Fruit fly (Drosophila melanogaster) whole organism, prepupa: ENCODE measurements around the gene Mur18B.

ENCODE experiments used
- CG10631 ChIP-seq: fragments of 200-800 bp; sonication (Bioruptor generic); optimal IDR thresholded peaks from 2 replicates; lab custom pipeline; 2016; ENCODE audit warnings: missing biosample characterization, missing genetic modification characterization
- CG11294 ChIP-seq: fragments of 200-800 bp; sonication (Bioruptor generic); IDR thresholded peaks from 2 replicates; pipeline ENCODE4 v1.3.6; 2022; ENCODE audit warnings: missing biosample characterization, missing genetic modification characterization
- CG11762 ChIP-seq: fragments of 200-800 bp; sonication (Bioruptor generic); optimal IDR thresholded peaks from 3 replicates; lab custom pipeline; 2016; ENCODE audit warnings: missing biosample characterization, missing genetic modification characterization; ENCODE audit not compliant: insufficient read depth
- CG11902 ChIP-seq: fragments of 200-800 bp; sonication (Bioruptor generic); optimal IDR thresholded peaks from 3 replicates; lab custom pipeline; 2016; ENCODE audit warnings: missing biosample characterization, missing genetic modification characterization
- CG15336 ChIP-seq: fragments of 200-800 bp; sonication (Bioruptor generic); IDR thresholded peaks from 2 replicates; pipeline ENCODE4 v1.3.6; 2022; ENCODE audit warnings: missing biosample characterization, missing genetic modification characterization
- CG1621 ChIP-seq: fragments of 200-800 bp; sonication (Bioruptor generic); optimal IDR thresholded peaks from 3 replicates; lab custom pipeline; 2018; ENCODE audit warnings: missing biosample characterization, mild to moderate bottlenecking, missing genetic modification characterization
- CG16779 ChIP-seq: fragments of 200-800 bp; sonication (Bioruptor generic); optimal IDR thresholded peaks from 3 replicates; lab custom pipeline; 2017; ENCODE audit warnings: missing biosample characterization, mild to moderate bottlenecking, missing genetic modification characterization
- CG3032 ChIP-seq: fragments of 200-800 bp; optimal IDR thresholded peaks from 2 replicates; lab custom pipeline; 2019; ENCODE audit warnings: missing biosample characterization, mild to moderate bottlenecking, missing genetic modification characterization, moderate library complexity
- CG31627 ChIP-seq: fragments of 200-800 bp; sonication (Bioruptor generic); optimal IDR thresholded peaks from 3 replicates; lab custom pipeline; 2016; ENCODE audit warnings: missing biosample characterization, missing genetic modification characterization
- CG32006 ChIP-seq: fragments of 200-800 bp; sonication (Bioruptor generic); optimal IDR thresholded peaks from 3 replicates; lab custom pipeline; 2017; ENCODE audit warnings: missing biosample characterization, mild to moderate bottlenecking, missing genetic modification characterization
- CG34406 ChIP-seq: fragments of 200-800 bp; sonication (Bioruptor generic); optimal IDR thresholded peaks from 3 replicates; lab custom pipeline; 2016; ENCODE audit warnings: missing biosample characterization, missing genetic modification characterization
- CG3919 ChIP-seq: fragments of 200-800 bp; sonication (Bioruptor generic); optimal IDR thresholded peaks from 3 replicates; lab custom pipeline; 2016; ENCODE audit warnings: missing biosample characterization, missing genetic modification characterization
- CG6163 ChIP-seq: fragments of 200-800 bp; sonication (Bioruptor generic); IDR thresholded peaks from 3 replicates; pipeline ENCODE4 v1.3.6; 2022; ENCODE audit warnings: missing biosample characterization, missing genetic modification characterization
- CG6792 ChIP-seq: fragments of 200-800 bp; sonication (Bioruptor generic); optimal IDR thresholded peaks from 3 replicates; lab custom pipeline; 2016; ENCODE audit warnings: missing biosample characterization, missing genetic modification characterization
- CG6854 ChIP-seq: fragments of 200-800 bp; sonication (Bioruptor generic); optimal IDR thresholded peaks from 2 replicates; lab custom pipeline; 2017; ENCODE audit warnings: missing biosample characterization, mild to moderate bottlenecking, missing genetic modification characterization
- CG8119 ChIP-seq: fragments of 200-800 bp; sonication (Bioruptor generic); IDR thresholded peaks from 3 replicates; pipeline ENCODE4 v1.3.6; 2022; ENCODE audit warnings: missing biosample characterization, missing genetic modification characterization
- CG8319 ChIP-seq: fragments of 200-800 bp; sonication (Bioruptor generic); optimal IDR thresholded peaks from 3 replicates; lab custom pipeline; 2016; ENCODE audit warnings: missing biosample characterization, missing genetic modification characterization
- CG8632 ChIP-seq: fragments of 200-800 bp; sonication (Bioruptor generic); optimal IDR thresholded peaks from 3 replicates; lab custom pipeline; 2016; ENCODE audit warnings: missing biosample characterization, missing genetic modification characterization
- CG9139 ChIP-seq: fragments of 200-800 bp; sonication (Bioruptor generic); optimal IDR thresholded peaks from 3 replicates; lab custom pipeline; 2017; ENCODE audit warnings: missing biosample characterization, mild to moderate bottlenecking, missing genetic modification characterization
- Eip75B ChIP-seq: fragments of 200-800 bp; sonication (Bioruptor generic); optimal IDR thresholded peaks from 3 replicates; lab custom pipeline; 2016; ENCODE audit warnings: missing biosample characterization, missing genetic modification characterization
- Eip78C ChIP-seq: fragments of 200-800 bp; sonication (Bioruptor generic); peaks from one replicate; lab custom pipeline; 2016; ENCODE audit warnings: missing biosample characterization, missing genetic modification characterization
- Eip93F ChIP-seq: fragments of 200-800 bp; sonication (Bioruptor generic); optimal IDR thresholded peaks from 2 replicates; lab custom pipeline; 2016; ENCODE audit warnings: missing biosample characterization, mild to moderate bottlenecking, missing genetic modification characterization
- Ets21C ChIP-seq: fragments of 200-800 bp; sonication (Bioruptor generic); optimal IDR thresholded peaks from 3 replicates; lab custom pipeline; 2016; ENCODE audit warnings: missing biosample characterization, missing genetic modification characterization
- Ets96B ChIP-seq: fragments of 200-800 bp; optimal IDR thresholded peaks from 2 replicates; lab custom pipeline; 2019; ENCODE audit warnings: missing biosample characterization, mild to moderate bottlenecking, missing genetic modification characterization, moderate library complexity
- Hr38 ChIP-seq: sonication (Bioruptor generic); optimal IDR thresholded peaks from 2 replicates; lab custom pipeline; 2016; ENCODE audit warnings: missing biosample characterization, missing genetic modification characterization
- Hr39 ChIP-seq: fragments of 200-800 bp; sonication (Bioruptor generic); optimal IDR thresholded peaks from 2 replicates; lab custom pipeline; 2016; ENCODE audit warnings: missing biosample characterization, missing genetic modification characterization
- Hr4 ChIP-seq: fragments of 200-800 bp; sonication (Bioruptor generic); optimal IDR thresholded peaks from 3 replicates; lab custom pipeline; 2016; ENCODE audit warnings: missing biosample characterization, missing genetic modification characterization
- Met ChIP-seq: fragments of 200-800 bp; sonication (Bioruptor generic); optimal IDR thresholded peaks from 3 replicates; lab custom pipeline; 2016; ENCODE audit warnings: missing biosample characterization, missing genetic modification characterization
- OdsH ChIP-seq: fragments of 200-800 bp; sonication (Bioruptor generic); optimal IDR thresholded peaks from 3 replicates; lab custom pipeline; 2016; ENCODE audit warnings: missing biosample characterization, missing genetic modification characterization
- Sox102F ChIP-seq: fragments of 200-800 bp; sonication (Bioruptor generic); optimal IDR thresholded peaks from 2 replicates; lab custom pipeline; 2016; ENCODE audit warnings: missing biosample characterization, mild to moderate bottlenecking, missing genetic modification characterization
- Sox15 ChIP-seq: fragments of 200-800 bp; sonication (Bioruptor generic); optimal IDR thresholded peaks from 3 replicates; lab custom pipeline; 2016; ENCODE audit warnings: missing biosample characterization, missing genetic modification characterization
- acj6 ChIP-seq: fragments of 200-800 bp; sonication (Bioruptor generic); optimal IDR thresholded peaks from 3 replicates; lab custom pipeline; 2016; ENCODE audit warnings: missing biosample characterization, missing genetic modification characterization
- dsx ChIP-seq: fragments of 200-800 bp; optimal IDR thresholded peaks from 3 replicates; lab custom pipeline; 2019; ENCODE audit warnings: missing biosample characterization, mild to moderate bottlenecking, missing genetic modification characterization, moderate library complexity; ENCODE audit not compliant: poor library complexity, severe bottlenecking
- eg ChIP-seq: fragments of 200-800 bp; sonication (Bioruptor generic); IDR thresholded peaks from 3 replicates; pipeline ENCODE4 v1.3.6; 2022; ENCODE audit warnings: missing biosample characterization, missing genetic modification characterization
- esn ChIP-seq: fragments of 200-800 bp; sonication (Bioruptor generic); optimal IDR thresholded peaks from 2 replicates; lab custom pipeline; 2016; ENCODE audit warnings: missing biosample characterization, mild to moderate bottlenecking, missing genetic modification characterization, moderate library complexity
- fd59A ChIP-seq: fragments of 200-800 bp; sonication (Bioruptor generic); optimal IDR thresholded peaks from 2 replicates; lab custom pipeline; 2017; ENCODE audit warnings: missing biosample characterization, mild to moderate bottlenecking, missing genetic modification characterization, missing genetic modification reagents
- fkh ChIP-seq: fragments of 200-800 bp; sonication (Bioruptor generic); optimal IDR thresholded peaks from 3 replicates; lab custom pipeline; 2017; ENCODE audit warnings: missing biosample characterization, mild to moderate bottlenecking, missing genetic modification characterization, moderate library complexity
- net ChIP-seq: fragments of 200-800 bp; sonication (Bioruptor generic); optimal IDR thresholded peaks from 3 replicates; lab custom pipeline; 2016; ENCODE audit warnings: missing biosample characterization, missing genetic modification characterization
- salr ChIP-seq, 2 experiments: fragments of 200-800 bp; sonication (Bioruptor generic); optimal IDR thresholded peaks; 3 replicates each; lab custom pipeline; 2016 to 2018; ENCODE audit warnings: missing biosample characterization in 2 of 2, missing genetic modification characterization in 2 of 2, mild to moderate bottlenecking in 1 of 2
- ss ChIP-seq, 2 experiments: fragments of 200-800 bp; sonication (Bioruptor generic); optimal IDR thresholded peaks; 2 replicates in 1 of 2; 3 replicates in 1 of 2; lab custom pipeline; 2017 to 2018; ENCODE audit warnings: mild to moderate bottlenecking in 2 of 2, missing biosample characterization in 2 of 2, missing genetic modification characterization in 2 of 2, moderate library complexity in 1 of 2
- svp ChIP-seq: fragments of 200-800 bp; sonication (Bioruptor generic); peaks from one replicate; lab custom pipeline; 2016; ENCODE audit warnings: missing biosample characterization, missing genetic modification characterization
- topi ChIP-seq: fragments of 200-800 bp; sonication (Bioruptor generic); optimal IDR thresholded peaks from 3 replicates; lab custom pipeline; 2016; ENCODE audit warnings: missing biosample characterization, missing genetic modification characterization
- vri ChIP-seq: fragments of 200-800 bp; sonication (Bioruptor generic); optimal IDR thresholded peaks from 3 replicates; lab custom pipeline; 2016; ENCODE audit warnings: missing biosample characterization, mild to moderate bottlenecking, missing genetic modification characterization

Gene Mur18B

DNA sequence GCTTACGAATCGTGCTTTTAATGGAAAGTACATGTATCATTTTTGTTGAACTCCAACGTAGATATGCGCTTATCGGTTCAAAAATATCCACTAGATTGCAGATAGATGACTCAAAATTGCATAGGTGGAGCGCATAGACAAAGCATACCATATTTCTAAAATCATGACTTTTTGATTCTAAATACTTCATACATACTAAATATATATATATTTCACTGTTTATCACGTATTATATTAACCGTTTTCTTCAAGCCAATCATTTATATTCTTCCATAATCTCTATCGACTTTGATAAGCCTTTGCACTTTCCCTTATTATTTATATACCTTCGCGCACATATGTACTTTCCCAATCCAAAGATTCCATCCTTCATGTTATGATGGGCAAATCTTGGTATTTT is 1.1 kb upstream of the Mur18B start, which contains the start of gene CG14195:
CG14195 (minus strand) TSS at position 101 of the 400 bp plus-strand sequence.
- no peak for TF ChIP-seq CG11294 (GFP tag; lab: Robert Waterston, UW)
- no peak for TF ChIP-seq CG34406
- TF ChIP-seq Hr4 (GFP tag; lab: Kevin White, UChicago), result no peak
- no peak for TF ChIP-seq vri (GFP tag; lab: Kevin White, UChicago)
- no peak for TF ChIP-seq salr (GFP tag; optimal IDR thresholded peaks at IDR 0.05; lab: Kevin White, UChicago)
- TF ChIP-seq Eip78C, result no peak
- TF ChIP-seq CG11762 (GFP tag; lab: Kevin White, UChicago), result no peak
- no peak for TF ChIP-seq fkh
- TF ChIP-seq Hr38 (GFP tag; lab: Kevin White, UChicago), result no peak
- no peak for TF ChIP-seq Ets21C (GFP tag; lab: Kevin White, UChicago)

DNA sequence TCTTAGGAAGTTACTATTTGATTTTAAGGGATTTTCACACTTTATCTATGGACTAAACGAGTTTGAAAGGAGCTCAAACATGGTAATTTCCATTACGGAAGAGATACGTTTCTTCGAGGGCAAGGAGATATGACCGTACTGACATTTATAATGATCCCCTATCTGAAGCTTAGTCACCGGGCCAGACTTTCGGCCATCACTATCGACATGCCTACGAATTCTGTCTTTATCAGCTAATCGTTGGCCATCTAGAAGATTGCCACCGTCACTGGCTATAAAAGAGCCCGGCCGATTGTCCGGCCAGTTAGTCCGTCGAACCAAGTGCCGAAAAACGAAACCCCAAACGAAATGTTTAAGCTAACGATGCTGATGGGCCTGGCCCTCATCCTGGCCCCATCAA is 2.2 kb downstream of the Mur18B start, which contains the start of gene Muc18B:
Muc18B (plus strand) TSS at position 301 of the 400 bp plus-strand sequence.
- TF ChIP-seq CG6792 (GFP tag; lab: Kevin White, UChicago), result no peak
- TF ChIP-seq CG8319 (GFP tag; lab: Kevin White, UChicago), result no peak
- no peak for TF ChIP-seq CG8632
- TF ChIP-seq OdsH (GFP tag; lab: Kevin White, UChicago), result no peak
- no peak for TF ChIP-seq svp (GFP tag; lab: Kevin White, UChicago)
- no peak for TF ChIP-seq Hr38 (GFP tag; lab: Kevin White, UChicago)
- TF ChIP-seq CG16779, result no peak
- TF ChIP-seq fd59A (GFP tag; lab: Kevin White, UChicago), result no peak
- no peak for TF ChIP-seq CG31627 (GFP tag; lab: Kevin White, UChicago)
- no peak for TF ChIP-seq Sox102F (GFP tag; lab: Kevin White, UChicago)
- TF ChIP-seq CG34406, result no peak
- TF ChIP-seq dsx (GFP tag; lab: Kevin White, UChicago), result no peak
- TF ChIP-seq Met (GFP tag; lab: Kevin White, UChicago), result no peak
- no peak for TF ChIP-seq CG32006 (GFP tag; lab: Kevin White, UChicago)
- no peak for TF ChIP-seq vri (GFP tag; lab: Kevin White, UChicago)
- TF ChIP-seq Hr39 (GFP tag; lab: Kevin White, UChicago), result no peak
- no peak for TF ChIP-seq Eip75B (GFP tag; lab: Kevin White, UChicago)

DNA sequence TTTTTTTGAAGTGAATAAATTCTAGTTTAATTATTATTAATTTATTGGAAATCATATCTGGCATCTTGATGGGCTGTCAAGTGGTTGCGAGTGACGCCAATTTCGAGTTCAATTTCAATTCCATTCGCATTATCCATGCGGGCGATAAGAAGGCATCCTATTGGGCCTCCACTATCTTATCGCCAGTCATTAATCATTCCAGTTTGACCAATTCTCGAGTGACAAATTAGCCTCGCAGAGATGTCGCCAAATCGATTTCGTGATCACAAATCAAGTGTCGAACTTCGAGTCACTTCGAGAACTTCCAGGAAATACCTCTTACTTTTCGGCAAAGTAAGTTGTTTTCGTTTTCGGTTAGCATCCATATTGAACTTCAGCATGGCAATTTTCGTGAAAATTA is 3.6 kb downstream of the Mur18B start:
- TF ChIP-seq net (GFP tag; lab: Kevin White, UChicago) (no peak), CG3032 (tag; lab: Kevin White, UChicago) (no peak), Eip78C (no peak), CG10631 (GFP tag; lab: Kevin White, UChicago) (no peak), Eip75B (GFP tag; lab: Kevin White, UChicago) (no peak), Hr4 (GFP tag; lab: Kevin White, UChicago) (no peak), CG8632 (no peak), CG6792 (GFP tag; lab: Kevin White, UChicago) (no peak), CG9139 (no peak), Sox15 (GFP tag; lab: Kevin White, UChicago) (no peak), Eip93F (GFP tag; lab: Kevin White, UChicago) (no peak), Hr38 (GFP tag; lab: Kevin White, UChicago) (no peak), Ets96B (tag; lab: Kevin White, UChicago) (no peak), topi (no peak), dsx (GFP tag; lab: Kevin White, UChicago) (no peak), CG34406 (no peak), eg (GFP tag; lab: Robert Waterston, UW) (no peak), vri (GFP tag; lab: Kevin White, UChicago) (no peak), CG11902 (GFP tag; lab: Kevin White, UChicago) (no peak)

DNA sequence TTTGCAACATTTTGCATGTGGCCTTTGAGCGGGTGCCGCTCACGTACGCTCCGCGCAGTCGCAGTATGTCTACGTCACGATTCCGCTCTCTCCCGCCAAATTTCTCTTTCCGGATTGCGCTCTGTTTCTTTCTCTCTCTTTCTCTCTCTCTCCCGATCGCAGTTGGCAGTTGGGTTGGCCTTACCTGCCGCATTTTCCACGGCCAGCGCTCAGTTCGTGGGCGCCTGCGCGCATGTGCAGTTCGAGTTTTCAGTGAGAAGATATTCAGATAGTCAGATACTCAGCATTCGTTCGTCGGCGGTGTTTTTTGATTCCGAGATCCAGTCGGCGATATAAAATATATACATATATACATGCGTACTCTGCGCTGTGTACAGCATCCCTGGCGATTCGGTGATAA is 7.4 kb downstream of the Mur18B start, which contains the start of gene CG7884:
CG7884 (plus strand) TSS at position 208 of the 400 bp plus-strand sequence.
- TF ChIP-seq Eip78C, result peak; percentile 21
- peak; percentile 7 for TF ChIP-seq CG3919
- peak; percentile 20 for TF ChIP-seq Met (GFP tag; lab: Kevin White, UChicago)
- peak; percentile 24; the same call in 1 of the 3 replicates for TF ChIP-seq eg (GFP tag; lab: Robert Waterston, UW)
- TF ChIP-seq vri (GFP tag; lab: Kevin White, UChicago), result no peak
- TF ChIP-seq CG8119 (GFP tag; lab: Robert Waterston, UW), result peak; percentile 48; the same call in 1 of the 3 replicates
- no peak for TF ChIP-seq CG11762 (GFP tag; lab: Kevin White, UChicago)
- peak; percentile 41; the same call in 1 of the 2 replicates for TF ChIP-seq CG15336 (GFP tag; lab: Robert Waterston, UW)
- TF ChIP-seq acj6 (GFP tag; lab: Kevin White, UChicago), result no peak
- peak; percentile 34 for TF ChIP-seq Sox102F (GFP tag; lab: Kevin White, UChicago)
- peak; percentile 51; the same call in 1 of the 3 replicates for TF ChIP-seq CG6163 (GFP tag; lab: Robert Waterston, UW)
- TF ChIP-seq CG9139, result peak; percentile 31
- peak; percentile 14 to 46 for TF ChIP-seq ss (GFP tag; optimal IDR thresholded peaks at IDR 0.05; lab: Kevin White, UChicago)
- peak; percentile 12 for TF ChIP-seq net (GFP tag; lab: Kevin White, UChicago)
- TF ChIP-seq dsx (GFP tag; lab: Kevin White, UChicago), result peak; percentile 48
- no peak for TF ChIP-seq Eip75B (GFP tag; lab: Kevin White, UChicago)
- TF ChIP-seq CG1621, result peak; percentile 67
- TF ChIP-seq CG6854, result peak; percentile 59
- TF ChIP-seq esn (GFP tag; lab: Kevin White, UChicago), result no peak
